Worm (Caenorhabditis elegans) whole organism, L2 larva: ENCODE data around the gene Y54G2A.57.

Source experiments
- ceh-82 ChIP-seq: fragments of 150-350 bp; optimal IDR thresholded peaks from 2 replicates; lab custom pipeline; 2014; ENCODE audit warnings: missing biosample characterization, missing genetic modification characterization
- elt-3 ChIP-seq: sonication (generic microtip); optimal IDR thresholded peaks from 2 replicates; lab custom pipeline; 2017; ENCODE audit warnings: missing biosample characterization, missing genetic modification characterization
- lsy-2 ChIP-seq, 2 experiments: fragments of 150-350 bp in 1 of 2; sonication (generic microtip) in 1 of 2; optimal IDR thresholded peaks; 2 replicates each; lab custom pipeline; 2014 to 2017; ENCODE audit warnings: missing biosample characterization in 2 of 2, missing genetic modification characterization in 2 of 2
- nhr-237 ChIP-seq: fragments of 150-350 bp; optimal IDR thresholded peaks from 2 replicates; lab custom pipeline; 2014; ENCODE audit warnings: missing biosample characterization, missing genetic modification characterization
- nhr-6 ChIP-seq: fragments of 150-350 bp; optimal IDR thresholded peaks from 2 replicates; lab custom pipeline; 2014; ENCODE audit warnings: missing biosample characterization, missing genetic modification characterization
- sma-3 ChIP-seq: sonication (generic microtip); optimal IDR thresholded peaks from 2 replicates; lab custom pipeline; 2016; ENCODE audit warnings: missing genetic modification reagents, missing genetic modification characterization, missing compliant biosample characterization
- sma-9 ChIP-seq, 2 experiments: fragments of 150-350 bp in 1 of 2; sonication (generic microtip) in 1 of 2; optimal IDR thresholded peaks; 2 replicates each; lab custom pipeline; 2014 to 2016; ENCODE audit warnings: missing genetic modification characterization in 2 of 2, mild to moderate bottlenecking in 1 of 2, missing biosample characterization in 1 of 2, missing compliant biosample characterization in 1 of 2, missing genetic modification reagents in 1 of 2, moderate library complexity in 1 of 2
- unc-62 ChIP-seq: fragments of 150-350 bp; optimal IDR thresholded peaks from 2 replicates; lab custom pipeline; 2014; ENCODE audit warnings: missing biosample characterization, missing genetic modification reagents, missing genetic modification characterization
- ztf-11 ChIP-seq: sonication (generic microtip); optimal IDR thresholded peaks from 2 replicates; lab custom pipeline; 2017; ENCODE audit warnings: missing biosample characterization, missing genetic modification characterization

DNA sequence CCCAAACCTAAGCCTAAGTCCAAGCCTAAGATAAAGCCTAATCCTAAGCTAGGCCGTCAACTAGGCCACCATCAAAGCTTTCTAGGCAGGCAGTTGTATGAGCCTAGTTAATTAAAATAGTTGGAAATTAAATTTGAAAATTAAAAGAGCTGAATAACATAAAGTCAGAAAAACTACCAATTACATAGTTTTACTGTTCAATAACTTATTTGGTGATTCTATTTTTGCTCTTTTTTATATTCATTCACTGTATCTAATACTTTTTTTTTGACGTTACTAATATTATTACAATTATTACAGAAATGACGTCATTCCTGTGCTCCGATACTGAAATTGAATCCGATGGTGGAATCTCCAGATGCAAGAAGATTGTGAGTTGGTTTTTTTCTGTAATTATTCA is 49.7 kb downstream of the Y54G2A.57 start, which contains the start of gene lin-22:
- TF ChIP-seq sma-3 (GFP tag; lab: Kevin White, UChicago) (no peak), unc-62 (GFP tag; lab: Kevin White, UChicago) (no peak), sma-9 (GFP tag; optimal IDR thresholded peaks at IDR 0.05; lab: Kevin White, UChicago) (no peak), sma-9 (tag; optimal IDR thresholded peaks at IDR 0.05; lab: Kevin White, UChicago) (no peak), nhr-237 (no peak), ztf-11 (no peak), nhr-6 (tag; lab: Kevin White, UChicago) (no peak), elt-3 (tag; lab: Kevin White, UChicago) (no peak), ceh-82 (tag; lab: Kevin White, UChicago) (no peak), lsy-2 (tag; optimal IDR thresholded peaks at IDR 0.05; lab: Kevin White, UChicago) (no peak)
